Fruit fly (Drosophila melanogaster): ENCODE data around the gene CG5854.

dm6 chr3R:23887096-23887421 is 46.7 kb upstream of the CG5854 start:
- no peak for TF ChIP-seq Mnt (GFP tag; optimal IDR thresholded peaks at IDR 0.05)
- peak; percentile 97 for TF ChIP-seq bab1 (GFP tag; optimal IDR thresholded peaks at IDR 0.05)
- TF ChIP-seq ovo (GFP tag; optimal IDR thresholded peaks at IDR 0.05) = no peak
- peak; percentile 90 for TF ChIP-seq CG14711 (tag; optimal IDR thresholded peaks at IDR 0.05)
- TF ChIP-seq CG1620 (GFP tag; optimal IDR thresholded peaks at IDR 0.05) = peak; percentile 47
- TF ChIP-seq CG33017 (tag; optimal IDR thresholded peaks at IDR 0.05) = peak; percentile 74
- TF ChIP-seq tj (GFP tag; optimal IDR thresholded peaks at IDR 0.05) = peak; percentile 88
- TF ChIP-seq CG11617 (GFP tag; optimal IDR thresholded peaks at IDR 0.05) = peak; percentile 56
- TF ChIP-seq toe (GFP tag; optimal IDR thresholded peaks at IDR 0.05) = no peak
